Fruit fly (Drosophila melanogaster) whole organism, embryonic: ENCODE measurements around the gene Actn.

Experiments used
- Atf3 ChIP-seq: fragments of 200-800 bp; sonication (Bioruptor generic); optimal IDR thresholded peaks from 3 replicates; lab custom pipeline; 2016; ENCODE audit warnings: missing biosample characterization, missing genetic modification characterization
- Atf6 ChIP-seq: fragments of 200-800 bp; sonication (Bioruptor generic); IDR thresholded peaks from 2 replicates; pipeline ENCODE4 v1.3.6; 2022; ENCODE audit warnings: missing biosample characterization, missing genetic modification characterization
- B-H1 ChIP-seq: fragments of 200-800 bp; sonication (Bioruptor generic); IDR thresholded peaks from 3 replicates; pipeline ENCODE4 v1.3.6; 2022; ENCODE audit warnings: missing biosample characterization, missing genetic modification characterization
- CG1024 ChIP-seq: fragments of 200-800 bp; sonication (Bioruptor generic); IDR thresholded peaks from 2 replicates; pipeline ENCODE4 v1.3.6; 2022; ENCODE audit warnings: missing biosample characterization, missing genetic modification characterization
- CG10274 ChIP-seq: fragments of 200-800 bp; sonication (Bioruptor generic); optimal IDR thresholded peaks from 3 replicates; lab custom pipeline; 2017; ENCODE audit warnings: missing biosample characterization, mild to moderate bottlenecking, missing genetic modification characterization
- CG10366 ChIP-seq: fragments of 200-800 bp; sonication (Bioruptor generic); IDR thresholded peaks from 2 replicates; pipeline ENCODE4 v1.3.6; 2022; ENCODE audit warnings: missing biosample characterization, missing genetic modification characterization
- CG10543 ChIP-seq: fragments of 200-800 bp; sonication (Bioruptor generic); optimal IDR thresholded peaks from 3 replicates; lab custom pipeline; 2017; ENCODE audit warnings: missing biosample characterization, mild to moderate bottlenecking, missing genetic modification characterization, moderate library complexity
- CG12071 ChIP-seq: fragments of 200-800 bp; sonication (Bioruptor generic); optimal IDR thresholded peaks from 3 replicates; lab custom pipeline; 2018; ENCODE audit warnings: missing biosample characterization, mild to moderate bottlenecking, missing genetic modification characterization
- CG1603 ChIP-seq: fragments of 200-800 bp; sonication (Bioruptor generic); optimal IDR thresholded peaks from 2 replicates; lab custom pipeline; 2019; ENCODE audit warnings: missing biosample characterization, mild to moderate bottlenecking, missing genetic modification characterization, moderate library complexity
- CG1647 ChIP-seq: fragments of 200-800 bp; sonication (Bioruptor generic); optimal IDR thresholded peaks from 3 replicates; lab custom pipeline; 2016; ENCODE audit warnings: missing biosample characterization, missing genetic modification characterization
- CG16815 ChIP-seq: fragments of 200-800 bp; sonication (Bioruptor generic); optimal IDR thresholded peaks from 3 replicates; lab custom pipeline; 2017; ENCODE audit warnings: missing biosample characterization, mild to moderate bottlenecking, missing genetic modification characterization
- CG17361 ChIP-seq: fragments of 200-800 bp; sonication (Bioruptor generic); IDR thresholded peaks from 3 replicates; pipeline ENCODE4 v1.3.6; 2022; ENCODE audit warnings: missing biosample characterization, missing genetic modification characterization
- CG17385 ChIP-seq: fragments of 200-800 bp; sonication (Bioruptor generic); optimal IDR thresholded peaks from 3 replicates; lab custom pipeline; 2018; ENCODE audit warnings: missing biosample characterization, mild to moderate bottlenecking, missing genetic modification characterization
- CG2202 ChIP-seq: fragments of 200-800 bp; sonication (Bioruptor generic); optimal IDR thresholded peaks from 2 replicates; lab custom pipeline; 2018; ENCODE audit warnings: missing biosample characterization, mild to moderate bottlenecking, missing genetic modification characterization
- CG2875 ChIP-seq: fragments of 200-800 bp; sonication (Bioruptor generic); optimal IDR thresholded peaks from 2 replicates; lab custom pipeline; 2017; ENCODE audit warnings: missing biosample characterization, mild to moderate bottlenecking, missing genetic modification characterization, missing genetic modification reagents
- CG30020 ChIP-seq: fragments of 200-800 bp; optimal IDR thresholded peaks from 2 replicates; lab custom pipeline; 2019; ENCODE audit warnings: missing biosample characterization, mild to moderate bottlenecking, missing genetic modification characterization, moderate library complexity
- CG32772 ChIP-seq: fragments of 200-800 bp; sonication (Bioruptor generic); IDR thresholded peaks from 2 replicates; pipeline ENCODE4 v1.3.6; 2022; ENCODE audit warnings: missing biosample characterization, missing genetic modification characterization
- CG3281 ChIP-seq: fragments of 200-800 bp; sonication (Bioruptor generic); optimal IDR thresholded peaks from 3 replicates; lab custom pipeline; 2017; ENCODE audit warnings: missing biosample characterization, mild to moderate bottlenecking, missing genetic modification characterization
- CG33557 ChIP-seq: fragments of 200-800 bp; sonication (Bioruptor generic); optimal IDR thresholded peaks from 2 replicates; lab custom pipeline; 2019; ENCODE audit warnings: missing biosample characterization, mild to moderate bottlenecking, missing genetic modification characterization, moderate library complexity
- CG42726 ChIP-seq: fragments of 200-800 bp; sonication (Bioruptor generic); IDR thresholded peaks from 2 replicates; pipeline ENCODE4 v1.3.6; 2022; ENCODE audit warnings: missing biosample characterization, missing genetic modification characterization; ENCODE audit not compliant: partially characterized antibody
- CG6254 ChIP-seq: fragments of 200-800 bp; sonication (Bioruptor generic); optimal IDR thresholded peaks from 3 replicates; lab custom pipeline; 2017; ENCODE audit warnings: mild to moderate bottlenecking, missing biosample characterization, missing genetic modification reagents, missing genetic modification characterization
- CG6654 ChIP-seq: fragments of 200-800 bp; sonication (Bioruptor generic); optimal IDR thresholded peaks from 2 replicates; lab custom pipeline; 2017; ENCODE audit warnings: missing biosample characterization, mild to moderate bottlenecking, missing genetic modification characterization
- CG6765 ChIP-seq: fragments of 200-800 bp; sonication (Bioruptor generic); optimal IDR thresholded peaks from 3 replicates; lab custom pipeline; 2017; ENCODE audit warnings: missing biosample characterization, mild to moderate bottlenecking, missing genetic modification characterization
- CG7928 ChIP-seq: fragments of 200-800 bp; sonication (Bioruptor generic); optimal IDR thresholded peaks from 2 replicates; lab custom pipeline; 2017; ENCODE audit warnings: missing biosample characterization, mild to moderate bottlenecking, missing genetic modification characterization
- CG7987 ChIP-seq: fragments of 200-800 bp; sonication (Bioruptor generic); optimal IDR thresholded peaks from 2 replicates; lab custom pipeline; 2018; ENCODE audit warnings: missing biosample characterization, mild to moderate bottlenecking, missing genetic modification characterization, moderate library complexity
- CG9437 ChIP-seq: fragments of 200-800 bp; sonication (Bioruptor generic); optimal IDR thresholded peaks from 2 replicates; lab custom pipeline; 2018; ENCODE audit warnings: missing biosample characterization, mild to moderate bottlenecking, missing genetic modification characterization
- CG9727 ChIP-seq: fragments of 200-800 bp; sonication (Bioruptor generic); optimal IDR thresholded peaks from 3 replicates; lab custom pipeline; 2017; ENCODE audit warnings: missing biosample characterization, mild to moderate bottlenecking, missing genetic modification characterization
- Doc2 ChIP-seq: fragments of 200-800 bp; sonication (Bioruptor generic); IDR thresholded peaks from 2 replicates; pipeline ENCODE4 v1.3.6; 2022; ENCODE audit warnings: missing biosample characterization, missing genetic modification characterization
- Dp ChIP-seq: fragments of 200-800 bp; sonication (Bioruptor generic); optimal IDR thresholded peaks from 2 replicates; lab custom pipeline; 2018; ENCODE audit warnings: missing biosample characterization, mild to moderate bottlenecking, missing genetic modification characterization, moderate library complexity
- Fer2 ChIP-seq: fragments of 200-800 bp; sonication (Bioruptor generic); optimal IDR thresholded peaks from 2 replicates; lab custom pipeline; 2018; ENCODE audit warnings: missing biosample characterization, mild to moderate bottlenecking, missing genetic modification characterization, moderate library complexity
- Myb ChIP-seq: fragments of 200-800 bp; sonication (Bioruptor generic); optimal IDR thresholded peaks from 2 replicates; lab custom pipeline; 2016; ENCODE audit warnings: missing biosample characterization, missing genetic modification characterization
- Poxn ChIP-seq: fragments of 200-800 bp; sonication (Bioruptor generic); IDR thresholded peaks from 2 replicates; pipeline ENCODE4 v1.3.6; 2022; ENCODE audit warnings: missing biosample characterization, missing genetic modification characterization
- Vsx1 ChIP-seq: fragments of 200-800 bp; sonication (Bioruptor generic); optimal IDR thresholded peaks from 2 replicates; lab custom pipeline; 2017; ENCODE audit warnings: missing biosample characterization, mild to moderate bottlenecking, missing genetic modification characterization, missing genetic modification reagents
- ac ChIP-seq: fragments of 200-800 bp; sonication (Bioruptor generic); optimal IDR thresholded peaks from 3 replicates; lab custom pipeline; 2017; ENCODE audit warnings: missing biosample characterization, mild to moderate bottlenecking, missing genetic modification characterization
- bbx ChIP-seq: fragments of 200-800 bp; sonication (Bioruptor generic); IDR thresholded peaks from 2 replicates; pipeline ENCODE4 v1.3.6; 2022; ENCODE audit warnings: missing biosample characterization, missing genetic modification characterization; ENCODE audit not compliant: partially characterized antibody
- cas ChIP-seq: fragments of 200-800 bp; sonication (Bioruptor generic); IDR thresholded peaks from 2 replicates; pipeline ENCODE4 v1.3.6; 2022; ENCODE audit warnings: missing biosample characterization, missing genetic modification characterization
- corto ChIP-seq: fragments of 200-800 bp; sonication (Bioruptor generic); optimal IDR thresholded peaks from 2 replicates; lab custom pipeline; 2016; ENCODE audit warnings: missing biosample characterization, mild to moderate bottlenecking, missing genetic modification characterization, moderate library complexity
- dmrt11E ChIP-seq: fragments of 200-800 bp; sonication (Bioruptor generic); optimal IDR thresholded peaks from 3 replicates; lab custom pipeline; 2018; ENCODE audit warnings: missing biosample characterization, mild to moderate bottlenecking, missing genetic modification characterization, moderate library complexity
- fu2 ChIP-seq: fragments of 200-800 bp; sonication (Bioruptor generic); optimal IDR thresholded peaks from 2 replicates; lab custom pipeline; 2016; ENCODE audit warnings: missing biosample characterization, missing genetic modification characterization
- grn ChIP-seq: fragments of 200-800 bp; sonication (Bioruptor generic); optimal IDR thresholded peaks from 3 replicates; lab custom pipeline; 2017; ENCODE audit warnings: missing biosample characterization, missing genetic modification characterization
- hb ChIP-seq: fragments of 200-800 bp; sonication (Bioruptor generic); IDR thresholded peaks from 3 replicates; pipeline ENCODE4 v1.3.6; 2022; ENCODE audit warnings: missing biosample characterization, missing genetic modification characterization; ENCODE audit not compliant: partially characterized antibody
- pum ChIP-seq: fragments of 200-800 bp; sonication (Bioruptor generic); optimal IDR thresholded peaks from 2 replicates; lab custom pipeline; 2016; ENCODE audit warnings: missing biosample characterization, missing genetic modification characterization
- ro ChIP-seq: fragments of 200-800 bp; sonication (Bioruptor generic); IDR thresholded peaks from 2 replicates; pipeline ENCODE4 v1.3.6; 2022; ENCODE audit warnings: missing biosample characterization, missing genetic modification characterization
- tio ChIP-seq: fragments of 200-800 bp; sonication (Bioruptor generic); optimal IDR thresholded peaks from 2 replicates; lab custom pipeline; 2017; ENCODE audit warnings: missing biosample characterization, missing genetic modification characterization, inconsistent platforms
- toy ChIP-seq: fragments of 200-800 bp; sonication (Bioruptor generic); IDR thresholded peaks from 2 replicates; pipeline ENCODE4 v1.3.6; 2022; ENCODE audit warnings: missing biosample characterization, missing genetic modification characterization
- wek ChIP-seq: fragments of 200-800 bp; sonication (Bioruptor generic); optimal IDR thresholded peaks from 3 replicates; lab custom pipeline; 2018; ENCODE audit warnings: missing biosample characterization, mild to moderate bottlenecking, missing genetic modification characterization, moderate library complexity
- yki ChIP-seq: fragments of >200 bp; optimal IDR thresholded peaks from 3 replicates; lab custom pipeline; 2018
- zf30C ChIP-seq: fragments of 200-800 bp; sonication (Bioruptor generic); optimal IDR thresholded peaks from 3 replicates; lab custom pipeline; 2018; ENCODE audit warnings: missing biosample characterization, mild to moderate bottlenecking, missing genetic modification characterization

Actn gene

dm6 chrX:2071878-2072817 lies 30.0 kb upstream of the Actn start, which contains the start of gene Rtca (continued):
- TF ChIP-seq cas (no peak), CG1024 (no peak), CG6765 (GFP tag; lab: Kevin White, UChicago) (peak; percentile 58), zf30C (no peak), B-H1 (peak; percentile 48; the same call in 1 of the 3 replicates), ac (GFP tag; lab: Kevin White, UChicago) (no peak), bbx (GFP tag; lab: Robert Waterston, UW) (no peak), Atf3 (GFP tag; lab: Kevin White, UChicago) (no peak), yki (lab: Kevin White, UChicago) (no peak), CG12071 (GFP tag; lab: Kevin White, UChicago) (peak; percentile 59), CG10543 (peak; percentile 58), ro (GFP tag; lab: Robert Waterston, UW) (0 out of 2 replicates have a peak, but pooled peaks have one; percentile 11), CG30020 (tag; lab: Kevin White, UChicago) (no peak), pum (GFP tag; lab: Kevin White, UChicago) (peak; percentile 45), CG10274 (peak; percentile 12), CG2202 (tag; lab: Kevin White, UChicago) (no peak), CG2875 (GFP tag; lab: Kevin White, UChicago) (peak; percentile 13), Vsx1 (no peak), Dp (no peak), CG6254 (GFP tag; lab: Kevin White, UChicago) (peak; percentile 40), Fer2 (tag; lab: Kevin White, UChicago) (no peak), CG42726 (GFP tag; lab: Robert Waterston, UW) (0 out of 2 replicates have a peak, but pooled peaks have one; percentile 8), CG32772 (GFP tag; lab: Robert Waterston, UW) (0 out of 2 replicates have a peak, but pooled peaks have one; percentile 45), Poxn (GFP tag; lab: Robert Waterston, UW) (0 out of 2 replicates have a peak, but pooled peaks have one; percentile 15), CG1603 (tag; lab: Kevin White, UChicago) (peak; percentile 68), dmrt11E (tag; lab: Kevin White, UChicago) (peak; percentile 16), CG7987 (peak; percentile 82), CG6654 (GFP tag; lab: Kevin White, UChicago) (peak; percentile 43), hb (no peak), CG16815 (GFP tag; lab: Kevin White, UChicago) (peak; percentile 59), wek (no peak), CG3281 (GFP tag; lab: Kevin White, UChicago) (peak; percentile 78), CG7928 (GFP tag; lab: Kevin White, UChicago) (peak; percentile 15), CG1647 (GFP tag; lab: Kevin White, UChicago) (peak; percentile 19), Atf6 (peak; percentile 68), fu2 (GFP tag; lab: Kevin White, UChicago) (peak; percentile 35), CG33557 (GFP tag; lab: Kevin White, UChicago) (no peak), CG10366 (GFP tag; lab: Robert Waterston, UW) (peak; percentile 64), toy (no peak), Doc2 (GFP tag; lab: Robert Waterston, UW) (no peak), corto (GFP tag; lab: Kevin White, UChicago) (no peak), tio (GFP tag; lab: Kevin White, UChicago) (no peak), CG9727 (GFP tag; lab: Kevin White, UChicago) (peak; percentile 62), Myb (GFP tag; lab: Kevin White, UChicago) (peak; percentile 66), CG9437 (GFP tag; lab: Kevin White, UChicago) (peak; percentile 21), grn (GFP tag; lab: Kevin White, UChicago) (no peak), CG17361 (GFP tag; lab: Robert Waterston, UW) (peak; percentile 48; the same call in 2 of the 3 replicates), CG17385 (GFP tag; lab: Kevin White, UChicago) (peak; percentile 63)
